Fruit fly (Drosophila melanogaster): ENCODE results near the gene Ranbp21.

The Ranbp21 gene

dm6 chrX:19597684-19598363 lies 54.2 kb downstream of the Ranbp21 start, which contains the start of gene RpS10b (continued):
- TF ChIP-seq Rel (GFP tag; optimal IDR thresholded peaks at IDR 0.05): peak; percentile 23
- TF ChIP-seq Rel (tag; optimal IDR thresholded peaks at IDR 0.05): peak; percentile 65
- TF ChIP-seq pan (optimal IDR thresholded peaks at IDR 0.05): no peak
- no peak for TF ChIP-seq usp (GFP tag; optimal IDR thresholded peaks at IDR 0.05)
- TF ChIP-seq h (GFP tag; optimal IDR thresholded peaks at IDR 0.05): peak; percentile 86
- TF ChIP-seq jim (GFP tag; optimal IDR thresholded peaks at IDR 0.05): no peak
- TF ChIP-seq CG9705 (GFP tag; optimal IDR thresholded peaks at IDR 0.05): peak; percentile 92

All from whole organism, wandering third instar larva.